Fruit fly (Drosophila melanogaster) whole organism, prepupa: ENCODE results near the gene Oga.
A peak's percentile ranks its signal among the peaks of the same experiment; 100 is the strongest.

Experiments
- CG10669 ChIP-seq: fragments of 200-800 bp; sonication (Bioruptor generic); optimal IDR thresholded peaks from 3 replicates; lab custom pipeline; 2018; ENCODE audit warnings: missing biosample characterization, mild to moderate bottlenecking, missing genetic modification characterization, moderate library complexity
- CG11762 ChIP-seq: fragments of 200-800 bp; sonication (Bioruptor generic); optimal IDR thresholded peaks from 3 replicates; lab custom pipeline; 2016; ENCODE audit warnings: missing biosample characterization, missing genetic modification characterization; ENCODE audit not compliant: insufficient read depth
- CG3032 ChIP-seq: fragments of 200-800 bp; optimal IDR thresholded peaks from 2 replicates; lab custom pipeline; 2019; ENCODE audit warnings: missing biosample characterization, mild to moderate bottlenecking, missing genetic modification characterization, moderate library complexity
- CG3919 ChIP-seq: fragments of 200-800 bp; sonication (Bioruptor generic); optimal IDR thresholded peaks from 3 replicates; lab custom pipeline; 2016; ENCODE audit warnings: missing biosample characterization, missing genetic modification characterization
- CG6276 ChIP-seq: fragments of 200-800 bp; sonication (Bioruptor generic); optimal IDR thresholded peaks from 2 replicates; lab custom pipeline; 2017; ENCODE audit warnings: missing biosample characterization, mild to moderate bottlenecking, missing genetic modification characterization
- CG8632 ChIP-seq: fragments of 200-800 bp; sonication (Bioruptor generic); optimal IDR thresholded peaks from 3 replicates; lab custom pipeline; 2016; ENCODE audit warnings: missing biosample characterization, missing genetic modification characterization
- Ets96B ChIP-seq: fragments of 200-800 bp; optimal IDR thresholded peaks from 2 replicates; lab custom pipeline; 2019; ENCODE audit warnings: missing biosample characterization, mild to moderate bottlenecking, missing genetic modification characterization, moderate library complexity

- peak; percentile 10 for TF ChIP-seq Ets96B (tag; lab: Kevin White, UChicago)
- no peak for TF ChIP-seq CG8632
- peak; percentile 50 for TF ChIP-seq CG3032 (tag; lab: Kevin White, UChicago)
- peak; percentile 63 for TF ChIP-seq CG3919 (GFP tag; lab: Kevin White, UChicago)
- TF ChIP-seq CG11762 (GFP tag; lab: Kevin White, UChicago) = peak; percentile 3
- peak; percentile 12 for TF ChIP-seq CG10669
- TF ChIP-seq CG6276 (GFP tag; lab: Kevin White, UChicago) = no peak
Observed at dm6 chr3R:21184373-21185132, 34.3 kb upstream of the Oga start.
